Worm (Caenorhabditis elegans): ENCODE data around the gene cank-26.

The cank-26 gene

DNA sequence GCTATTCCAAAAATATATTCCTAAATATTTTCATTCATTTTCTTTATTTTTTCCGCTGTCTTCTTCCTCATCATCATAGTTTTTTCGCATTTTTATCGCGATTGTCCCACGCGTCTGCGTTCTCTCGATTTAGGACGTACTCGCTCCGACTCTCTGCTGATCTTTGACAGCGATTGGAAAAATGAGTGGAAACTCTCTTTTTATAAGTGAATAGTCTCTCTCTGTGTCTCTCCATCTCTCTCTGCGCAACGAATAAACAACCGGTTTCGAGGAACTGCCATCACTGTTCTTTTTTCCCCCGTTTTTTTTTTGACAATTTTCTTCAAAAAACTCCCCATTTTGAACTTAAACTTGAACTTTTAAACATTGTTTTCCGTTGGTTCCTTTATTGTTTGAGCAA, 23.5 kb downstream of the cank-26 start (continued):
- no peak for TF ChIP-seq Y75B8A.6 (GFP tag; IDR thresholded peaks at IDR 0.05)
- no peak for TF ChIP-seq aha-1 (tag)
- TF ChIP-seq lim-7 (GFP tag; IDR thresholded peaks at IDR 0.05): no peak
- no peak for TF ChIP-seq ceh-32 (tag; optimal IDR thresholded peaks at IDR 0.05; ENCODE audit: poor library complexity)
- peak; percentile 64 for TF ChIP-seq nhr-28 (tag; optimal IDR thresholded peaks at IDR 0.05)
- no peak for TF ChIP-seq D1046.2 (GFP tag; IDR thresholded peaks at IDR 0.05)
- no peak for TF ChIP-seq tag-97 (GFP tag; IDR thresholded peaks at IDR 0.05)
- TF ChIP-seq ceh-20 (GFP tag; IDR thresholded peaks at IDR 0.05): no peak
- no peak for TF ChIP-seq F49E8.2 (tag; optimal IDR thresholded peaks at IDR 0.05; ENCODE audit: borderline replicate concordance)
- TF ChIP-seq lin-1 (GFP tag; IDR thresholded peaks at IDR 0.05): no peak
- TF ChIP-seq mxl-3 (GFP tag; optimal IDR thresholded peaks at IDR 0.05): no peak
- TF ChIP-seq mdl-1 (tag; optimal IDR thresholded peaks at IDR 0.05): peak in 1 of 2 experiments; percentile 20
- TF ChIP-seq nhr-237 (tag; optimal IDR thresholded peaks at IDR 0.05): no peak
- no peak for TF ChIP-seq ceh-44 (GFP tag; IDR thresholded peaks at IDR 0.05)
- TF ChIP-seq mdt-29 (GFP tag; IDR thresholded peaks at IDR 0.05): no peak
- TF ChIP-seq spr-3 (GFP tag; optimal IDR thresholded peaks at IDR 0.05): no peak
- TF ChIP-seq lin-38 (GFP tag; IDR thresholded peaks at IDR 0.05): no peak
- no peak for TF ChIP-seq attf-4 (tag; optimal IDR thresholded peaks at IDR 0.05)
- no peak for TF ChIP-seq hif-1 (tag; optimal IDR thresholded peaks at IDR 0.05)
- TF ChIP-seq lir-3 (tag; optimal IDR thresholded peaks at IDR 0.05): no peak
- TF ChIP-seq daf-12 (tag; optimal IDR thresholded peaks at IDR 0.05): no peak
- no peak for TF ChIP-seq pha-4 (GFP tag; IDR thresholded peaks at IDR 0.05)
- TF ChIP-seq pha-4 (tag; optimal IDR thresholded peaks at IDR 0.05): no peak
- no peak for TF ChIP-seq nhr-102 (tag; optimal IDR thresholded peaks at IDR 0.05)
- TF ChIP-seq skn-1 (tag; optimal IDR thresholded peaks at IDR 0.05): no peak
- no peak for TF ChIP-seq dpl-1 (GFP tag; optimal IDR thresholded peaks at IDR 0.05)
- TF ChIP-seq fkh-10 (GFP tag; optimal IDR thresholded peaks at IDR 0.05): no peak
- TF ChIP-seq madf-5 (GFP tag; IDR thresholded peaks at IDR 0.05): no peak
- no peak for TF ChIP-seq cey-2 (tag; optimal IDR thresholded peaks at IDR 0.05; ENCODE audit: borderline replicate concordance, insufficient read depth)
- TF ChIP-seq F37D6.2 (tag; optimal IDR thresholded peaks at IDR 0.05): no peak

DNA sequence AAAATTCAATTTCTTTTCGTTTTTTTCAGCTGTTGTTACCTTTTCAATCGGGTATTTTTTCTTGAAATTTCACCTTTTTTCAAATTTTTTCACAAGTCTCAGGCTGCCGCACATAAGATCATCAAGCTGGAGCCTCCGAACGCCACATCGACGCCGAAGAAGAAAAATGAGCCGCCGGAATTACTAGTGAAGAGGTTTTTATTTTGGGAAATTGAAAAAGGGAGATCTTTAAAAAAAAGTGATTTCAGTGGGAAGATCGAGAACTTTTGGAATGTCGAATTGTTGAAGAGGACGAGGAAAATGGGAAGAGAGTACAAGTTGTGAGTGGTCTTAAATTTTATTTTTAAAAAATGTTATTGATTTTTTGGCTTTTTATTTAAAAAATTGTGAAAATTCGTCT, 24.8 kb downstream of the cank-26 start, which contains the start of gene sea-2:
TSS of gene sea-2 (plus strand) at position 301 of the 400 bp plus-strand sequence.
- peak; percentile 23 for TF ChIP-seq aha-1 (tag)
- TF ChIP-seq ama-1 (optimal IDR thresholded peaks at IDR 0.05): no peak

- TF ChIP-seq aha-1 (tag) (peak; percentile 9), madf-5 (GFP tag; IDR thresholded peaks at IDR 0.05) (no peak)
These were observed 26.4 kb downstream of the cank-26 start for ce11 chrII:3948507-3948906.

ce11 chrII:3947404-3947803, 27.5 kb downstream of the cank-26 start:
- no peak for TF ChIP-seq T20F7.1 (GFP tag; optimal IDR thresholded peaks at IDR 0.05)
- no peak for TF ChIP-seq ceh-20 (GFP tag; IDR thresholded peaks at IDR 0.05)
- TF ChIP-seq nhr-28 (tag; optimal IDR thresholded peaks at IDR 0.05): no peak
- TF ChIP-seq nhr-77 (tag; optimal IDR thresholded peaks at IDR 0.05): no peak
- no peak for TF ChIP-seq lin-1 (GFP tag; IDR thresholded peaks at IDR 0.05)

- no peak for TF ChIP-seq zag-1 (tag; optimal IDR thresholded peaks at IDR 0.05)
- no peak for TF ChIP-seq lin-15B (tag; optimal IDR thresholded peaks at IDR 0.05)
- no peak for TF ChIP-seq gei-8 (GFP tag; optimal IDR thresholded peaks at IDR 0.05)
- no peak for TF ChIP-seq mdl-1 (tag; optimal IDR thresholded peaks at IDR 0.05)
- TF ChIP-seq lin-38 (GFP tag; IDR thresholded peaks at IDR 0.05): peak; percentile 37; the same call in 1 of the 2 replicates
These were observed 38.9 kb downstream of the cank-26 start for ce11 chrII:3935990-3936389.

Measured in whole organism, L4 larva.